Worm (Caenorhabditis elegans): Measurements from ENCODE around the gene F18A1.1.

F18A1.1 gene

ce11 chrII:7666967-7667366 lies 17.7 kb upstream of the F18A1.1 start, which contains the start of gene lir-2:
Gene lir-2 (plus strand): TSS chrII:7667267.
- TF ChIP-seq flh-1 (GFP tag; optimal IDR thresholded peaks at IDR 0.05) = no peak
- no peak for TF ChIP-seq elt-1 (tag; optimal IDR thresholded peaks at IDR 0.05; ENCODE audit: borderline replicate concordance, insufficient read depth)
- no peak for TF ChIP-seq snpc-4 (tag; optimal IDR thresholded peaks at IDR 0.05)
- no peak for TF ChIP-seq mls-2 (tag; optimal IDR thresholded peaks at IDR 0.05)
- TF ChIP-seq lsy-2 (tag; optimal IDR thresholded peaks at IDR 0.05) = no peak
- TF ChIP-seq zip-8 (tag; optimal IDR thresholded peaks at IDR 0.05) = no peak
- TF ChIP-seq ceh-39 (tag; optimal IDR thresholded peaks at IDR 0.05) = no peak
- no peak for TF ChIP-seq blmp-1 (tag; optimal IDR thresholded peaks at IDR 0.05)
- TF ChIP-seq lin-13 (tag; optimal IDR thresholded peaks at IDR 0.05) = no peak

ce11 chrII:7669409-7669808 lies 15.3 kb upstream of the F18A1.1 start:
- TF ChIP-seq cnd-1 (tag; optimal IDR thresholded peaks at IDR 0.05) (no peak), ces-1 (GFP tag; optimal IDR thresholded peaks at IDR 0.05) (peak; percentile 63), mep-1 (tag; optimal IDR thresholded peaks at IDR 0.05) (peak; percentile 41), elt-1 (tag; optimal IDR thresholded peaks at IDR 0.05; ENCODE audit: borderline replicate concordance, insufficient read depth) (no peak), nhr-237 (tag; optimal IDR thresholded peaks at IDR 0.05) (no peak), ceh-39 (tag; optimal IDR thresholded peaks at IDR 0.05) (no peak), M03D4.4 (tag; optimal IDR thresholded peaks at IDR 0.05) (no peak), flh-1 (GFP tag; optimal IDR thresholded peaks at IDR 0.05) (no peak), sptf-1 (tag; optimal IDR thresholded peaks at IDR 0.05) (no peak), elt-3 (tag; optimal IDR thresholded peaks at IDR 0.05) (no peak), nhr-76 (tag; optimal IDR thresholded peaks at IDR 0.05) (no peak), nhr-12 (tag; optimal IDR thresholded peaks at IDR 0.05) (no peak), zip-8 (tag; optimal IDR thresholded peaks at IDR 0.05) (no peak), unc-62 (GFP tag; optimal IDR thresholded peaks at IDR 0.05) (no peak), lin-13 (tag; optimal IDR thresholded peaks at IDR 0.05) (peak; percentile 26), lsy-2 (tag; optimal IDR thresholded peaks at IDR 0.05) (no peak), ham-2 (GFP tag; optimal IDR thresholded peaks at IDR 0.05) (peak; percentile 62), unc-39 (tag; optimal IDR thresholded peaks at IDR 0.05) (no peak), drap-1 (GFP tag; optimal IDR thresholded peaks at IDR 0.05) (no peak), lin-32 (GFP tag; optimal IDR thresholded peaks at IDR 0.05) (no peak), bed-3 (GFP tag; optimal IDR thresholded peaks at IDR 0.05) (no peak), snpc-4 (tag; optimal IDR thresholded peaks at IDR 0.05) (no peak), mls-2 (tag; optimal IDR thresholded peaks at IDR 0.05) (peak; percentile 10)

ce11 chrII:7670039-7670438 lies 14.7 kb upstream of the F18A1.1 start:
- TF ChIP-seq unc-120 (tag; optimal IDR thresholded peaks at IDR 0.05; ENCODE audit: poor library complexity, severe bottlenecking) (no peak), zip-8 (tag; optimal IDR thresholded peaks at IDR 0.05) (no peak), elt-3 (tag; optimal IDR thresholded peaks at IDR 0.05) (no peak), M03D4.4 (tag; optimal IDR thresholded peaks at IDR 0.05) (no peak), mab-5 (tag; optimal IDR thresholded peaks at IDR 0.05) (no peak), mls-2 (tag; optimal IDR thresholded peaks at IDR 0.05) (no peak), ceh-83 (GFP tag; optimal IDR thresholded peaks at IDR 0.05) (no peak)

ce11 chrII:7671705-7672104 lies 13.0 kb upstream of the F18A1.1 start, which contains the start of gene lir-1:
Gene lir-1 (plus strand): TSS chrII:7672005.
- TF ChIP-seq mep-1 (tag; optimal IDR thresholded peaks at IDR 0.05) (no peak), mab-5 (tag; optimal IDR thresholded peaks at IDR 0.05) (no peak), ceh-39 (tag; optimal IDR thresholded peaks at IDR 0.05) (no peak), zip-8 (tag; optimal IDR thresholded peaks at IDR 0.05) (no peak), flh-1 (GFP tag; optimal IDR thresholded peaks at IDR 0.05) (no peak)

ce11 chrII:7675752-7676151 lies 8.9 kb upstream of the F18A1.1 start:
- TF ChIP-seq M03D4.4 (tag; optimal IDR thresholded peaks at IDR 0.05) = no peak
- TF ChIP-seq elt-3 (tag; optimal IDR thresholded peaks at IDR 0.05) = no peak
- no peak for TF ChIP-seq nhr-76 (tag; optimal IDR thresholded peaks at IDR 0.05)
- no peak for TF ChIP-seq mep-1 (tag; optimal IDR thresholded peaks at IDR 0.05)

- TF ChIP-seq mls-2 (tag; optimal IDR thresholded peaks at IDR 0.05) (peak; percentile 49), elt-3 (tag; optimal IDR thresholded peaks at IDR 0.05) (no peak), blmp-1 (tag; optimal IDR thresholded peaks at IDR 0.05) (peak; percentile 48), cnd-1 (tag; optimal IDR thresholded peaks at IDR 0.05) (peak; percentile 32), ham-2 (GFP tag; optimal IDR thresholded peaks at IDR 0.05) (peak; percentile 97), flh-1 (GFP tag; optimal IDR thresholded peaks at IDR 0.05) (no peak), elt-1 (tag; optimal IDR thresholded peaks at IDR 0.05; ENCODE audit: borderline replicate concordance, insufficient read depth) (no peak), nhr-12 (tag; optimal IDR thresholded peaks at IDR 0.05) (no peak), lin-32 (GFP tag; optimal IDR thresholded peaks at IDR 0.05) (no peak), bed-3 (GFP tag; optimal IDR thresholded peaks at IDR 0.05) (no peak), drap-1 (GFP tag; optimal IDR thresholded peaks at IDR 0.05) (peak; percentile 0), ces-1 (GFP tag; optimal IDR thresholded peaks at IDR 0.05) (peak; percentile 66), ceh-39 (tag; optimal IDR thresholded peaks at IDR 0.05) (no peak), sptf-1 (tag; optimal IDR thresholded peaks at IDR 0.05) (peak; percentile 48)
Observed at ce11 chrII:7676307-7676905, 8.3 kb upstream of the F18A1.1 start.
